Worm (Caenorhabditis elegans) whole organism, young adult: ENCODE measurements around the gene nhr-78.

Source experiments
- ceh-79 ChIP-seq: sonication (generic microtip); optimal IDR thresholded peaks from 2 replicates; lab custom pipeline; 2017; ENCODE audit warnings: mild to moderate bottlenecking, missing genetic modification characterization, missing compliant biosample characterization
- dpff-1 ChIP-seq: sonication (generic microtip); optimal IDR thresholded peaks from 2 replicates; lab custom pipeline; 2017; ENCODE audit warnings: mild to moderate bottlenecking, missing genetic modification characterization, missing compliant biosample characterization
- hmg-20 ChIP-seq: fragments of 200-800 bp; sonication (Bioruptor generic); IDR thresholded peaks from 2 replicates; pipeline ENCODE4 v1.3.6; 2022; ENCODE audit warnings: missing genetic modification reagents, missing genetic modification characterization, missing compliant biosample characterization
- nfya-1 ChIP-seq: sonication (generic microtip); optimal IDR thresholded peaks from 2 replicates; lab custom pipeline; 2017; ENCODE audit warnings: antibody characterized with exemption, missing compliant biosample characterization, missing genetic modification characterization, borderline replicate concordance; ENCODE audit not compliant: insufficient read depth
- unc-62 ChIP-seq: fragments of 150-350 bp; optimal IDR thresholded peaks from 2 replicates; lab custom pipeline; 2014; ENCODE audit warnings: missing biosample characterization, missing genetic modification reagents, missing genetic modification characterization
- ztf-18 ChIP-seq: sonication (generic microtip); optimal IDR thresholded peaks from 2 replicates; lab custom pipeline; 2016; ENCODE audit warnings: missing genotype, mild to moderate bottlenecking, missing genetic modification characterization, missing compliant biosample characterization
- ztf-28 ChIP-seq: fragments of 200-800 bp; sonication (Bioruptor generic); IDR thresholded peaks from 2 replicates; pipeline ENCODE4 v1.3.6; 2022; ENCODE audit warnings: missing genetic modification reagents, missing genetic modification characterization, missing compliant biosample characterization

DNA sequence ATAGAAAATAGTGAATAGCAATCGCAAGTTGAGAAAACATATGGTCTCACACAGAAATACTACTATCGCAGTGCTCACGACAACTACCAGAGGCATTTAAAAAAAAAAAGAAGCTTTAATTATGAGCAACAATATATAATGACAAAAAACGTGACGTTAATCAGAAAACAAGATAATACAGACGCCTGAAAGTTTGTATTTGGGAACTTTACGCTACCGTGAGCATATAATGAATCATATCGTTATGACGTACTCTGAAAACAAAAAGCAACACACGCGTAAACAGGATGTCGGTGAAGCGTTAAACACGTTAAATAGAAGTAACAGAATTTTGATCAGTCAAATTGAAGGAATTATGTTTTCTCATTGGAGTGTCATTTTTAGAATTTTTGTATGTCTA is 51.8 kb downstream of the nhr-78 start, which contains the start of gene srbc-71:
- no peak for TF ChIP-seq unc-62 (GFP tag; lab: Kevin White, UChicago)
- no peak for TF ChIP-seq hmg-20 (GFP tag; lab: Robert Waterston, UW)
- TF ChIP-seq ztf-28 (GFP tag; lab: Robert Waterston, UW) = no peak
- TF ChIP-seq nfya-1 = no peak
- no peak for TF ChIP-seq ztf-18 (tag; lab: Kevin White, UChicago)
- no peak for TF ChIP-seq ceh-79 (tag; lab: Kevin White, UChicago)
- no peak for TF ChIP-seq dpff-1
